Worm (Caenorhabditis elegans): ENCODE results near the gene nas-10.

ce11 chrX:10965508-10965907 is 2.2 kb upstream of the nas-10 start:
- TF ChIP-seq dao-5 (tag; optimal IDR thresholded peaks at IDR 0.05) (no peak), him-1 (tag; optimal IDR thresholded peaks at IDR 0.05) (no peak)

Data from whole organism, L4/young adult.